Worm (Caenorhabditis elegans) whole organism, L4/young adult: ENCODE data around the gene K08F4.3.

Experiments used
- W03F9.2 ChIP-seq: fragments of 150-350 bp; optimal IDR thresholded peaks from 2 replicates; lab custom pipeline; 2014; ENCODE audit warnings: missing biosample characterization, missing genetic modification characterization
- dao-5 ChIP-seq: sonication (generic microtip); optimal IDR thresholded peaks from 2 replicates; lab custom pipeline; 2016; ENCODE audit warnings: missing genotype, missing genetic modification characterization, moderate library complexity, missing compliant biosample characterization

ce11 chrIV:10129957-10130356 lies 900 bp downstream of the K08F4.3 start, which contains the start of gene glt-3:
- TF ChIP-seq W03F9.2 (tag; lab: Kevin White, UChicago) (no peak), dao-5 (tag; lab: Kevin White, UChicago) (no peak)
